Fruit fly (Drosophila melanogaster) whole organism, prepupa: ENCODE data around the gene dhd.

Source experiments
- Blimp-1 ChIP-seq: fragments of 200-800 bp; sonication (Bioruptor generic); optimal IDR thresholded peaks from 3 replicates; lab custom pipeline; 2017; ENCODE audit warnings: missing biosample characterization, missing genetic modification characterization, mild to moderate bottlenecking, moderate library complexity, missing genetic modification reagents
- CG10631 ChIP-seq: fragments of 200-800 bp; sonication (Bioruptor generic); optimal IDR thresholded peaks from 2 replicates; lab custom pipeline; 2016; ENCODE audit warnings: missing biosample characterization, missing genetic modification characterization
- CG10669 ChIP-seq: fragments of 200-800 bp; sonication (Bioruptor generic); optimal IDR thresholded peaks from 3 replicates; lab custom pipeline; 2018; ENCODE audit warnings: missing biosample characterization, mild to moderate bottlenecking, missing genetic modification characterization, moderate library complexity
- CG11294 ChIP-seq: fragments of 200-800 bp; sonication (Bioruptor generic); IDR thresholded peaks from 2 replicates; pipeline ENCODE4 v1.3.6; 2022; ENCODE audit warnings: missing biosample characterization, missing genetic modification characterization
- CG11762 ChIP-seq: fragments of 200-800 bp; sonication (Bioruptor generic); optimal IDR thresholded peaks from 3 replicates; lab custom pipeline; 2016; ENCODE audit warnings: missing biosample characterization, missing genetic modification characterization; ENCODE audit not compliant: insufficient read depth
- CG11902 ChIP-seq: fragments of 200-800 bp; sonication (Bioruptor generic); optimal IDR thresholded peaks from 3 replicates; lab custom pipeline; 2016; ENCODE audit warnings: missing biosample characterization, missing genetic modification characterization
- CG1621 ChIP-seq: fragments of 200-800 bp; sonication (Bioruptor generic); optimal IDR thresholded peaks from 3 replicates; lab custom pipeline; 2018; ENCODE audit warnings: missing biosample characterization, mild to moderate bottlenecking, missing genetic modification characterization
- CG16779 ChIP-seq: fragments of 200-800 bp; sonication (Bioruptor generic); optimal IDR thresholded peaks from 3 replicates; lab custom pipeline; 2017; ENCODE audit warnings: missing biosample characterization, mild to moderate bottlenecking, missing genetic modification characterization
- CG3032 ChIP-seq: fragments of 200-800 bp; optimal IDR thresholded peaks from 2 replicates; lab custom pipeline; 2019; ENCODE audit warnings: missing biosample characterization, mild to moderate bottlenecking, missing genetic modification characterization, moderate library complexity
- CG31627 ChIP-seq: fragments of 200-800 bp; sonication (Bioruptor generic); optimal IDR thresholded peaks from 3 replicates; lab custom pipeline; 2016; ENCODE audit warnings: missing biosample characterization, missing genetic modification characterization
- CG32006 ChIP-seq: fragments of 200-800 bp; sonication (Bioruptor generic); optimal IDR thresholded peaks from 3 replicates; lab custom pipeline; 2017; ENCODE audit warnings: missing biosample characterization, mild to moderate bottlenecking, missing genetic modification characterization
- CG34406 ChIP-seq: fragments of 200-800 bp; sonication (Bioruptor generic); optimal IDR thresholded peaks from 3 replicates; lab custom pipeline; 2016; ENCODE audit warnings: missing biosample characterization, missing genetic modification characterization
- CG3919 ChIP-seq: fragments of 200-800 bp; sonication (Bioruptor generic); optimal IDR thresholded peaks from 3 replicates; lab custom pipeline; 2016; ENCODE audit warnings: missing biosample characterization, missing genetic modification characterization
- CG6163 ChIP-seq: fragments of 200-800 bp; sonication (Bioruptor generic); IDR thresholded peaks from 3 replicates; pipeline ENCODE4 v1.3.6; 2022; ENCODE audit warnings: missing biosample characterization, missing genetic modification characterization
- CG6276 ChIP-seq: fragments of 200-800 bp; sonication (Bioruptor generic); optimal IDR thresholded peaks from 2 replicates; lab custom pipeline; 2017; ENCODE audit warnings: missing biosample characterization, mild to moderate bottlenecking, missing genetic modification characterization
- CG6792 ChIP-seq: fragments of 200-800 bp; sonication (Bioruptor generic); optimal IDR thresholded peaks from 3 replicates; lab custom pipeline; 2016; ENCODE audit warnings: missing biosample characterization, missing genetic modification characterization
- CG6808 ChIP-seq: fragments of 200-800 bp; sonication (Bioruptor generic); optimal IDR thresholded peaks from 3 replicates; lab custom pipeline; 2017; ENCODE audit warnings: missing biosample characterization, missing genetic modification characterization, mild to moderate bottlenecking, moderate library complexity, missing genetic modification reagents
- CG6854 ChIP-seq: fragments of 200-800 bp; sonication (Bioruptor generic); optimal IDR thresholded peaks from 2 replicates; lab custom pipeline; 2017; ENCODE audit warnings: missing biosample characterization, mild to moderate bottlenecking, missing genetic modification characterization
- CG8319 ChIP-seq: fragments of 200-800 bp; sonication (Bioruptor generic); optimal IDR thresholded peaks from 3 replicates; lab custom pipeline; 2016; ENCODE audit warnings: missing biosample characterization, missing genetic modification characterization
- CG8632 ChIP-seq: fragments of 200-800 bp; sonication (Bioruptor generic); optimal IDR thresholded peaks from 3 replicates; lab custom pipeline; 2016; ENCODE audit warnings: missing biosample characterization, missing genetic modification characterization
- CG9139 ChIP-seq: fragments of 200-800 bp; sonication (Bioruptor generic); optimal IDR thresholded peaks from 3 replicates; lab custom pipeline; 2017; ENCODE audit warnings: missing biosample characterization, mild to moderate bottlenecking, missing genetic modification characterization
- Eip75B ChIP-seq: fragments of 200-800 bp; sonication (Bioruptor generic); optimal IDR thresholded peaks from 3 replicates; lab custom pipeline; 2016; ENCODE audit warnings: missing biosample characterization, missing genetic modification characterization
- Eip78C ChIP-seq: fragments of 200-800 bp; sonication (Bioruptor generic); peaks from one replicate; lab custom pipeline; 2016; ENCODE audit warnings: missing biosample characterization, missing genetic modification characterization
- Ets21C ChIP-seq: fragments of 200-800 bp; sonication (Bioruptor generic); optimal IDR thresholded peaks from 3 replicates; lab custom pipeline; 2016; ENCODE audit warnings: missing biosample characterization, missing genetic modification characterization
- Ets96B ChIP-seq: fragments of 200-800 bp; optimal IDR thresholded peaks from 2 replicates; lab custom pipeline; 2019; ENCODE audit warnings: missing biosample characterization, mild to moderate bottlenecking, missing genetic modification characterization, moderate library complexity
- Gug ChIP-seq: fragments of 200-800 bp; sonication (Bioruptor generic); IDR thresholded peaks from 2 replicates; pipeline ENCODE4 v1.3.6; 2022; ENCODE audit warnings: missing biosample characterization, missing genetic modification characterization
- Hr39 ChIP-seq: fragments of 200-800 bp; sonication (Bioruptor generic); optimal IDR thresholded peaks from 2 replicates; lab custom pipeline; 2016; ENCODE audit warnings: missing biosample characterization, missing genetic modification characterization
- Hr4 ChIP-seq: fragments of 200-800 bp; sonication (Bioruptor generic); optimal IDR thresholded peaks from 3 replicates; lab custom pipeline; 2016; ENCODE audit warnings: missing biosample characterization, missing genetic modification characterization
- Met ChIP-seq: fragments of 200-800 bp; sonication (Bioruptor generic); optimal IDR thresholded peaks from 3 replicates; lab custom pipeline; 2016; ENCODE audit warnings: missing biosample characterization, missing genetic modification characterization
- OdsH ChIP-seq: fragments of 200-800 bp; sonication (Bioruptor generic); optimal IDR thresholded peaks from 3 replicates; lab custom pipeline; 2016; ENCODE audit warnings: missing biosample characterization, missing genetic modification characterization
- Smox ChIP-seq: fragments of 200-800 bp; sonication (Bioruptor generic); optimal IDR thresholded peaks from 3 replicates; lab custom pipeline; 2016; ENCODE audit warnings: missing biosample characterization, missing genetic modification characterization
- Sox14 ChIP-seq: fragments of 200-800 bp; sonication (Bioruptor generic); optimal IDR thresholded peaks from 3 replicates; lab custom pipeline; 2016; ENCODE audit warnings: missing biosample characterization, missing genetic modification characterization
- acj6 ChIP-seq: fragments of 200-800 bp; sonication (Bioruptor generic); optimal IDR thresholded peaks from 3 replicates; lab custom pipeline; 2016; ENCODE audit warnings: missing biosample characterization, missing genetic modification characterization
- cyc ChIP-seq: fragments of 200-800 bp; sonication (Bioruptor generic); optimal IDR thresholded peaks from 3 replicates; lab custom pipeline; 2016; ENCODE audit warnings: missing biosample characterization, missing genetic modification characterization
- dac ChIP-seq: fragments of 200-800 bp; sonication (Bioruptor generic); optimal IDR thresholded peaks from 2 replicates; lab custom pipeline; 2017; ENCODE audit warnings: missing biosample characterization, mild to moderate bottlenecking, missing genetic modification characterization
- dsx ChIP-seq: fragments of 200-800 bp; optimal IDR thresholded peaks from 3 replicates; lab custom pipeline; 2019; ENCODE audit warnings: missing biosample characterization, mild to moderate bottlenecking, missing genetic modification characterization, moderate library complexity; ENCODE audit not compliant: poor library complexity, severe bottlenecking
- esn ChIP-seq: fragments of 200-800 bp; sonication (Bioruptor generic); optimal IDR thresholded peaks from 2 replicates; lab custom pipeline; 2016; ENCODE audit warnings: missing biosample characterization, mild to moderate bottlenecking, missing genetic modification characterization, moderate library complexity
- fd59A ChIP-seq: fragments of 200-800 bp; sonication (Bioruptor generic); optimal IDR thresholded peaks from 2 replicates; lab custom pipeline; 2017; ENCODE audit warnings: missing biosample characterization, mild to moderate bottlenecking, missing genetic modification characterization, missing genetic modification reagents
- fkh ChIP-seq: fragments of 200-800 bp; sonication (Bioruptor generic); optimal IDR thresholded peaks from 3 replicates; lab custom pipeline; 2017; ENCODE audit warnings: missing biosample characterization, mild to moderate bottlenecking, missing genetic modification characterization, moderate library complexity
- lz ChIP-seq: fragments of 200-800 bp; sonication (Bioruptor generic); optimal IDR thresholded peaks from 3 replicates; lab custom pipeline; 2016; ENCODE audit warnings: missing biosample characterization, missing genetic modification characterization
- net ChIP-seq: fragments of 200-800 bp; sonication (Bioruptor generic); optimal IDR thresholded peaks from 3 replicates; lab custom pipeline; 2016; ENCODE audit warnings: missing biosample characterization, missing genetic modification characterization
- pdm3 ChIP-seq: fragments of 200-800 bp; sonication (Bioruptor generic); optimal IDR thresholded peaks from 3 replicates; lab custom pipeline; 2016; ENCODE audit warnings: missing biosample characterization, missing genetic modification characterization
- spab ChIP-seq: fragments of 200-800 bp; sonication (Bioruptor generic); optimal IDR thresholded peaks from 2 replicates; lab custom pipeline; 2017; ENCODE audit warnings: missing biosample characterization, mild to moderate bottlenecking, missing genetic modification characterization, missing genetic modification reagents
- ss ChIP-seq, 2 experiments: fragments of 200-800 bp; sonication (Bioruptor generic); optimal IDR thresholded peaks; 2 replicates in 1 of 2; 3 replicates in 1 of 2; lab custom pipeline; 2017 to 2018; ENCODE audit warnings: mild to moderate bottlenecking in 2 of 2, missing biosample characterization in 2 of 2, missing genetic modification characterization in 2 of 2, moderate library complexity in 1 of 2
- svp ChIP-seq: fragments of 200-800 bp; sonication (Bioruptor generic); peaks from one replicate; lab custom pipeline; 2016; ENCODE audit warnings: missing biosample characterization, missing genetic modification characterization

Gene dhd

DNA sequence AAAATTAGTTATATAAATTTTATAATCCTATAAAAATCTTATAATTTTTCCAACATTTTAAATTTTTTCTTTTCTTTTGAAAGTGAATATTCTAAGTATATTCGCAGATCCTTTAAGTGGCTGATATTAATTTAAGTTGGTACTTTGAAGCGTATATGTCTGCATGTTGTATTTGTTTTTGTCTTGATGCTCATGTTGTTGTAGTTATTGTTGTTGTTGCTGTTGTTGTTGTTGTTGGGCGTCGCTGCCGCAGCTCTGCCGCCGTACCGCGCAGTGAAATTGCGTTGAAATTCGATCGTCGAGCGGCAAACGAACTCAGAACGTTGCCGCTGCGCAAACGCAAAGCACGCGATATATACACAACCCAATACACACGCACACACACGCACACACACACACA, 16.2 kb upstream of the dhd start, which contains the start of gene CG42749:
Gene CG42749 (plus strand): TSS at position 301 of the 400 bp plus-strand sequence.
- no peak for TF ChIP-seq net (GFP tag; lab: Kevin White, UChicago)
- TF ChIP-seq CG31627 (GFP tag; lab: Kevin White, UChicago) = no peak
- no peak for TF ChIP-seq CG9139 (GFP tag; lab: Kevin White, UChicago)
- TF ChIP-seq OdsH (GFP tag; lab: Kevin White, UChicago) = no peak
- TF ChIP-seq Ets21C (GFP tag; lab: Kevin White, UChicago) = no peak
- no peak for TF ChIP-seq CG11902 (GFP tag; lab: Kevin White, UChicago)
- no peak for TF ChIP-seq CG8632 (GFP tag; lab: Kevin White, UChicago)
- no peak for TF ChIP-seq CG10631 (GFP tag; lab: Kevin White, UChicago)
- no peak for TF ChIP-seq svp

DNA sequence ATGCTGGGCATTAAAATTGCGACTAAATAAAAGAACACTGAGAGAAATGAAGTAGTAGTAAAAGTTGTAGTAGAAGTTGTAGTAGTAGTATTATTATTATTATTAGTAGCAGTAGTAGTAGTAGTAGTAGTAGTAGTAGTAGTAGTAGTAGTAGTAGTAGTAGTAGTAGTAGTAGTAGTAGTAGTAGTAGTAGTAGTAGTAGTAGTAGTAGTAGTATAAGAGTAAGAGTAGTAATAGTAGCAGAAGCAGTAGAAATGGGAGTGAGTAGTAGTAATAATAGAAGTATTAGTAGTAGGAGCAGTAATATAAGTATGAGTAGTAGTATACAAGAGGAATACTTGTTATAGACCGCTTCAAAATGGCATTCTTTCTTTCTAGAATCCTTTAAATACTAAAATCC, 12.0 kb upstream of the dhd start:
- TF ChIP-seq CG6163 (GFP tag; lab: Robert Waterston, UW) (peak; percentile 9; the same call in 1 of the 3 replicates), svp (peak; percentile 36), Sox14 (GFP tag; lab: Kevin White, UChicago) (peak; percentile 12), acj6 (GFP tag; lab: Kevin White, UChicago) (peak; percentile 1), Blimp-1 (no peak), CG11294 (GFP tag; lab: Robert Waterston, UW) (no peak), fd59A (GFP tag; lab: Kevin White, UChicago) (peak; percentile 17), Hr39 (peak; percentile 2), Ets96B (tag; lab: Kevin White, UChicago) (peak; percentile 13), Eip75B (GFP tag; lab: Kevin White, UChicago) (peak; percentile 4), CG6792 (GFP tag; lab: Kevin White, UChicago) (no peak), CG3919 (peak; percentile 19), CG3032 (peak; percentile 27), Smox (GFP tag; lab: Kevin White, UChicago) (no peak), CG8319 (no peak), fkh (GFP tag; lab: Kevin White, UChicago) (no peak), CG6276 (GFP tag; lab: Kevin White, UChicago) (no peak), dsx (GFP tag; lab: Kevin White, UChicago) (no peak), Gug (GFP tag; lab: Robert Waterston, UW) (no peak), CG11902 (GFP tag; lab: Kevin White, UChicago) (no peak), cyc (GFP tag; lab: Kevin White, UChicago) (no peak), ss (GFP tag; optimal IDR thresholded peaks at IDR 0.05; lab: Kevin White, UChicago) (peak in 1 of 2 experiments; percentile 24), CG6808 (GFP tag; lab: Kevin White, UChicago) (no peak), Eip78C (peak; percentile 85), CG10631 (GFP tag; lab: Kevin White, UChicago) (peak; percentile 19), CG34406 (GFP tag; lab: Kevin White, UChicago) (no peak), CG6854 (GFP tag; lab: Kevin White, UChicago) (no peak), spab (GFP tag; lab: Kevin White, UChicago) (no peak), Met (peak; percentile 5), lz (GFP tag; lab: Kevin White, UChicago) (peak; percentile 19), esn (GFP tag; lab: Kevin White, UChicago) (no peak)

DNA sequence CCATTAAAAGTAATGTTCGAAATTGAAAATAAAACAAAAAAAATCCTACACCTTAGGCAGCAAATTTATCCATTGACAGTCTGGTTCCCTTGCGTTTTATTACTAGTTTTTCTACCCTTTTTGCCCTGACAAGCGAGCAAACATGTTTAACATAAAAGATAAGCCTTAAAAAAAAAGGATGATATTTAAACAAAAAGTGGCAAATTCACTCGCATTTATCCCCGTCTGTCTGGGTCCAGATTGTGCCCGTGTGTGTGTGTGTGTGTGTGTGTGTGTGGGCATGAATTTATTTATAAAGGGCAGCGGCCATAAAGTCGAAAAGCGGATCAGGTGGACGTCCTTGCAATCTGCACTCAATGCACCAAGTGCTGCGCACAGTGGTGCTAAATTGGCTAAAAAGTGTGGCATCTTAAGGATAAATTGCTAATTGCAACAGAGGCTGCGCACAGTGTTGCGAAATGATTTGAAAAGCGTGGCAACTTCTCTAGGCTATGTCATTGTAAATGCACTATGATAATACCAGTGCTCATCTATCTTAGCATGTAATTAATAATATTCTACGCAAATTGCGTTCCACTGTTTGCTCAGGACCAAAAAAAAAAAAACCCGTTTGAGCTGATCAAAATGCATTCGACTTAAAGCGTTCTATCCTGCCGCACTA, 11.2 kb upstream of the dhd start:
- TF ChIP-seq net (GFP tag; lab: Kevin White, UChicago) = peak; percentile 12
- TF ChIP-seq CG16779 (tag; lab: Kevin White, UChicago) = no peak
- TF ChIP-seq CG11762 = no peak
- no peak for TF ChIP-seq CG32006 (GFP tag; lab: Kevin White, UChicago)
- no peak for TF ChIP-seq Hr4 (GFP tag; lab: Kevin White, UChicago)
- peak; percentile 31 for TF ChIP-seq Ets21C (GFP tag; lab: Kevin White, UChicago)
- TF ChIP-seq CG9139 (GFP tag; lab: Kevin White, UChicago) = peak; percentile 58
- TF ChIP-seq CG1621 (tag; lab: Kevin White, UChicago) = peak; percentile 60
- TF ChIP-seq CG31627 (GFP tag; lab: Kevin White, UChicago) = peak; percentile 9
- TF ChIP-seq CG6276 (GFP tag; lab: Kevin White, UChicago) = no peak
- TF ChIP-seq pdm3 (GFP tag; lab: Kevin White, UChicago) = peak; percentile 53
- 0 out of 3 replicates have a peak, but pooled peaks have one; percentile 67 for TF ChIP-seq CG6163 (GFP tag; lab: Robert Waterston, UW)
- peak; percentile 50 for TF ChIP-seq lz (GFP tag; lab: Kevin White, UChicago)
- peak; percentile 60 for TF ChIP-seq CG3919
- TF ChIP-seq CG10669 (GFP tag; lab: Kevin White, UChicago) = peak; percentile 73
- no peak for TF ChIP-seq dac (GFP tag; lab: Kevin White, UChicago)
- peak; percentile 46 for TF ChIP-seq CG8319
- TF ChIP-seq CG10631 (GFP tag; lab: Kevin White, UChicago) = peak; percentile 48
- TF ChIP-seq esn (GFP tag; lab: Kevin White, UChicago) = peak; percentile 58
- peak; percentile 66 for TF ChIP-seq CG6808 (GFP tag; lab: Kevin White, UChicago)
